Fruit fly (Drosophila melanogaster) S2 (cell line): Measurements from ENCODE around the gene mtDNA-helicase.

Source experiments
- CG8478 ChIP-seq: fragments of >200 bp; optimal IDR thresholded peaks from 2 replicates; lab custom pipeline; 2018
- CTCF ChIP-seq, 2 experiments: fragments of >200 bp; optimal IDR thresholded peaks; 2 replicates each; lab custom pipeline; 2018

DNA sequence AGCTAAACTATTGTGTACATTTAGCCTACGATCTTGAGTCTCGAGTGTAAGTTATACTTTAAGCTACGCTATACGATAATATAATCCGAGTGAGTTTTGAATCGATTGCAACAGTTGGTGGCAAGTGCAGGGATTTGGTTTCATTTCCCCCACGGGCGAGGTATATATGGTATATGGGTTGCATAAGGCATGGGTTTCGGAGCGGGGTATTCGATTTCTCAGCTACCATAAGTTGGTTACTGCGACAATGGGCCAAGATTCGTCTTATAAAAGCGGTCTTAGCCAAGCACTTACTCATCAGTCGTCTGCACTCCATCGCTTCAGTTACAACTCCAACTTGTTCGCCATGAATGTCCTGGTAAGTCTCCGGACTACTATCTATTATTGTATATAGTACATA, 37.0 kb upstream of the mtDNA-helicase start, which contains the start of gene CG42367:
- no peak for TF ChIP-seq CTCF (optimal IDR thresholded peaks at IDR 0.05; lab: Kevin White, UChicago)
- no peak for TF ChIP-seq CG8478 (lab: Kevin White, UChicago)
